Fruit fly (Drosophila melanogaster) whole organism, embryonic: ENCODE measurements around the gene GNBP1.

Experiments
- Antp ChIP-seq: fragments of 200-800 bp; sonication (Bioruptor generic); optimal IDR thresholded peaks from 3 replicates; lab custom pipeline; 2016; ENCODE audit warnings: missing biosample characterization, missing genetic modification characterization
- CG10565 ChIP-seq: fragments of 200-800 bp; sonication (Bioruptor generic); optimal IDR thresholded peaks from 3 replicates; lab custom pipeline; 2016; ENCODE audit warnings: missing biosample characterization, mild to moderate bottlenecking, missing genetic modification characterization
- CG11247 ChIP-seq: fragments of 200-800 bp; sonication (Bioruptor generic); IDR thresholded peaks from 2 replicates; pipeline ENCODE4 v1.3.6; 2022; ENCODE audit warnings: missing biosample characterization, missing genetic modification characterization
- CG11398 ChIP-seq: fragments of 200-800 bp; sonication (Bioruptor generic); optimal IDR thresholded peaks from 2 replicates; lab custom pipeline; 2016; ENCODE audit warnings: missing biosample characterization, missing genetic modification characterization
- CG11723 ChIP-seq: fragments of 200-800 bp; sonication (Bioruptor generic); optimal IDR thresholded peaks from 2 replicates; lab custom pipeline; 2017; ENCODE audit warnings: missing biosample characterization, mild to moderate bottlenecking, missing genetic modification characterization
- CG13296 ChIP-seq: fragments of 200-800 bp; sonication (Bioruptor generic); optimal IDR thresholded peaks from 3 replicates; lab custom pipeline; 2018; ENCODE audit warnings: missing biosample characterization, mild to moderate bottlenecking, missing genetic modification characterization
- CG13424 ChIP-seq: fragments of 200-800 bp; sonication (Bioruptor generic); optimal IDR thresholded peaks from 2 replicates; lab custom pipeline; 2019; ENCODE audit warnings: missing biosample characterization, mild to moderate bottlenecking, missing genetic modification characterization, moderate library complexity
- CG14710 ChIP-seq: fragments of 200-800 bp; sonication (Bioruptor generic); optimal IDR thresholded peaks from 3 replicates; lab custom pipeline; 2019; ENCODE audit warnings: missing biosample characterization, mild to moderate bottlenecking, missing genetic modification characterization, moderate library complexity
- CG34422 ChIP-seq: fragments of 200-800 bp; sonication (Bioruptor generic); IDR thresholded peaks from 3 replicates; pipeline ENCODE4 v1.3.6; 2022; ENCODE audit warnings: missing biosample characterization, missing genetic modification characterization
- CG43689 ChIP-seq: fragments of 200-800 bp; sonication (Bioruptor generic); IDR thresholded peaks from 2 replicates; pipeline ENCODE4 v1.3.6; 2022; ENCODE audit warnings: missing biosample characterization, missing genetic modification characterization
- CG4404 ChIP-seq: fragments of 200-800 bp; sonication (Bioruptor generic); IDR thresholded peaks from 2 replicates; pipeline ENCODE4 v1.3.6; 2022; ENCODE audit warnings: missing biosample characterization, missing genetic modification characterization
- CG6175 ChIP-seq: fragments of 200-800 bp; sonication (Bioruptor generic); IDR thresholded peaks from 3 replicates; pipeline ENCODE4 v1.3.6; 2022; ENCODE audit warnings: missing biosample characterization, missing genetic modification characterization
- CG6791 ChIP-seq: fragments of 200-800 bp; sonication (Bioruptor generic); IDR thresholded peaks from 3 replicates; pipeline ENCODE4 v1.3.6; 2022; ENCODE audit warnings: missing biosample characterization, missing genetic modification characterization; ENCODE audit not compliant: partially characterized antibody
- CG8388 ChIP-seq: fragments of 200-800 bp; sonication (Bioruptor generic); optimal IDR thresholded peaks from 2 replicates; lab custom pipeline; 2019; ENCODE audit warnings: missing biosample characterization, mild to moderate bottlenecking, missing genetic modification characterization, moderate library complexity
- E2f1 ChIP-seq: fragments of 200-800 bp; sonication (Bioruptor generic); IDR thresholded peaks from 2 replicates; pipeline ENCODE4 v1.3.6; 2022; ENCODE audit warnings: missing biosample characterization, missing genetic modification characterization
- Elba2 ChIP-seq: fragments of 200-800 bp; sonication (Bioruptor generic); optimal IDR thresholded peaks from 3 replicates; lab custom pipeline; 2016; ENCODE audit warnings: missing biosample characterization, missing genetic modification characterization
- Ets97D ChIP-seq: fragments of 200-800 bp; sonication (Bioruptor generic); optimal IDR thresholded peaks from 3 replicates; lab custom pipeline; 2016; ENCODE audit warnings: missing biosample characterization, missing genetic modification characterization
- H15 ChIP-seq: fragments of 200-800 bp; sonication (Bioruptor generic); IDR thresholded peaks from 3 replicates; pipeline ENCODE4 v1.3.6; 2022; ENCODE audit warnings: missing biosample characterization, missing genetic modification characterization
- HLHmδ ChIP-seq: fragments of 200-800 bp; sonication (Bioruptor generic); optimal IDR thresholded peaks from 2 replicates; lab custom pipeline; 2018; ENCODE audit warnings: missing biosample characterization, mild to moderate bottlenecking, missing genetic modification characterization, moderate library complexity
- Hand ChIP-seq: fragments of 200-800 bp; sonication (Bioruptor generic); optimal IDR thresholded peaks from 2 replicates; lab custom pipeline; 2017; ENCODE audit warnings: mild to moderate bottlenecking, missing biosample characterization, missing genetic modification reagents, missing genetic modification characterization
- Hr39 ChIP-seq: fragments of >200 bp; optimal IDR thresholded peaks from 2 replicates; lab custom pipeline; 2017
- Lhr ChIP-seq: fragments of 200-800 bp; sonication (Bioruptor generic); optimal IDR thresholded peaks from 3 replicates; lab custom pipeline; 2017; ENCODE audit warnings: mild to moderate bottlenecking, missing biosample characterization, missing genetic modification reagents, missing genetic modification characterization
- Myb ChIP-seq: fragments of 200-800 bp; sonication (Bioruptor generic); optimal IDR thresholded peaks from 2 replicates; lab custom pipeline; 2016; ENCODE audit warnings: missing biosample characterization, missing genetic modification characterization
- NC2β ChIP-seq: fragments of 200-800 bp; sonication (Bioruptor generic); optimal IDR thresholded peaks from 2 replicates; lab custom pipeline; 2016; ENCODE audit warnings: missing biosample characterization, missing genetic modification characterization
- Opbp ChIP-seq: fragments of 200-800 bp; sonication (Bioruptor generic); IDR thresholded peaks from 3 replicates; pipeline ENCODE4 v1.3.6; 2022; ENCODE audit warnings: missing biosample characterization, missing genetic modification characterization; ENCODE audit not compliant: partially characterized antibody
- Scr ChIP-seq: fragments of 200-800 bp; sonication (Bioruptor generic); IDR thresholded peaks from 2 replicates; pipeline ENCODE4 v1.3.6; 2022; ENCODE audit warnings: missing biosample characterization, missing genetic modification characterization; ENCODE audit not compliant: partially characterized antibody
- Sox100B ChIP-seq: fragments of 200-800 bp; sonication (Bioruptor generic); optimal IDR thresholded peaks from 3 replicates; lab custom pipeline; 2018; ENCODE audit warnings: missing biosample characterization, mild to moderate bottlenecking, missing genetic modification characterization
- amos ChIP-seq: fragments of 200-800 bp; sonication (Bioruptor generic); IDR thresholded peaks from 2 replicates; pipeline ENCODE4 v1.3.6; 2022; ENCODE audit warnings: missing biosample characterization, missing genetic modification characterization; ENCODE audit not compliant: partially characterized antibody
- ase ChIP-seq: fragments of 200-800 bp; sonication (Bioruptor generic); IDR thresholded peaks from 3 replicates; pipeline ENCODE4 v1.3.6; 2022; ENCODE audit warnings: missing biosample characterization, missing genetic modification characterization
- ash1 ChIP-seq: fragments of 200-800 bp; sonication (Bioruptor generic); optimal IDR thresholded peaks from 2 replicates; lab custom pipeline; 2018; ENCODE audit warnings: missing biosample characterization, mild to moderate bottlenecking, missing genetic modification characterization
- ato ChIP-seq: fragments of 200-800 bp; sonication (Bioruptor generic); IDR thresholded peaks from 2 replicates; pipeline ENCODE4 v1.3.6; 2022; ENCODE audit warnings: missing biosample characterization, missing genetic modification characterization; ENCODE audit not compliant: partially characterized antibody
- dm ChIP-seq: fragments of 200-800 bp; sonication (Bioruptor generic); optimal IDR thresholded peaks from 3 replicates; lab custom pipeline; 2016; ENCODE audit warnings: missing biosample characterization, missing genetic modification characterization
- dpn ChIP-seq, 2 experiments: fragments of 200-800 bp; sonication (Bioruptor generic); optimal IDR thresholded peaks; 3 replicates each; lab custom pipeline; 2016; ENCODE audit warnings: missing biosample characterization in 2 of 2, missing genetic modification characterization in 2 of 2
- exex ChIP-seq: fragments of 200-800 bp; sonication (Bioruptor generic); optimal IDR thresholded peaks from 4 replicates; lab custom pipeline; 2018; ENCODE audit warnings: missing biosample characterization, mild to moderate bottlenecking, missing genetic modification characterization, moderate library complexity
- fd102C ChIP-seq: fragments of 200-800 bp; sonication (Bioruptor generic); optimal IDR thresholded peaks from 2 replicates; lab custom pipeline; 2018; ENCODE audit warnings: missing biosample characterization, mild to moderate bottlenecking, missing genetic modification characterization, moderate library complexity
- fd64A ChIP-seq: fragments of 200-800 bp; sonication (Bioruptor generic); optimal IDR thresholded peaks from 3 replicates; lab custom pipeline; 2018; ENCODE audit warnings: missing biosample characterization, mild to moderate bottlenecking, missing genetic modification characterization
- fru ChIP-seq: fragments of >200 bp; optimal IDR thresholded peaks from 2 replicates; lab custom pipeline; 2017
- insv ChIP-seq, 2 experiments: fragments of 200-800 bp; sonication (Bioruptor generic); optimal IDR thresholded peaks; 3 replicates each; lab custom pipeline; 2016 to 2018; ENCODE audit warnings: missing biosample characterization in 2 of 2, missing genetic modification characterization in 2 of 2
- knrl ChIP-seq: fragments of 200-800 bp; sonication (Bioruptor generic); IDR thresholded peaks from 3 replicates; pipeline ENCODE4 v1.3.6; 2022; ENCODE audit warnings: missing biosample characterization, missing genetic modification characterization; ENCODE audit not compliant: partially characterized antibody
- luna ChIP-seq: fragments of 200-800 bp; sonication (Bioruptor generic); optimal IDR thresholded peaks from 2 replicates; lab custom pipeline; 2016; ENCODE audit warnings: missing biosample characterization, missing genetic modification characterization
- odd ChIP-seq: fragments of 200-800 bp; sonication (Bioruptor generic); optimal IDR thresholded peaks from 2 replicates; lab custom pipeline; 2017; ENCODE audit warnings: missing biosample characterization, mild to moderate bottlenecking, missing genetic modification characterization
- p53 ChIP-seq: fragments of 200-800 bp; sonication (Bioruptor generic); optimal IDR thresholded peaks from 2 replicates; lab custom pipeline; 2016; ENCODE audit warnings: missing biosample characterization, missing genetic modification characterization
- pb ChIP-seq: fragments of 200-800 bp; sonication (Bioruptor generic); optimal IDR thresholded peaks from 3 replicates; lab custom pipeline; 2016; ENCODE audit warnings: missing biosample characterization, missing genetic modification characterization
- peb ChIP-seq: fragments of 200-800 bp; sonication (Bioruptor generic); IDR thresholded peaks from 2 replicates; pipeline ENCODE4 v1.3.6; 2022; ENCODE audit warnings: missing biosample characterization, missing genetic modification characterization
- pum ChIP-seq: fragments of 200-800 bp; sonication (Bioruptor generic); optimal IDR thresholded peaks from 2 replicates; lab custom pipeline; 2016; ENCODE audit warnings: missing biosample characterization, missing genetic modification characterization
- ranshi ChIP-seq: fragments of 200-800 bp; sonication (Bioruptor generic); IDR thresholded peaks from 2 replicates; pipeline ENCODE4 v1.3.6; 2022; ENCODE audit warnings: missing biosample characterization, missing genetic modification characterization
- sd ChIP-seq: fragments of 200-800 bp; sonication (Bioruptor generic); optimal IDR thresholded peaks from 3 replicates; lab custom pipeline; 2018; ENCODE audit warnings: missing biosample characterization, mild to moderate bottlenecking, missing genetic modification characterization, moderate library complexity
- ssp ChIP-seq: fragments of 200-800 bp; sonication (Bioruptor generic); IDR thresholded peaks from 2 replicates; pipeline ENCODE4 v1.3.6; 2022; ENCODE audit warnings: missing biosample characterization, missing genetic modification characterization
- unc-4 ChIP-seq: fragments of 200-800 bp; sonication (Bioruptor generic); IDR thresholded peaks from 2 replicates; pipeline ENCODE4 v1.3.6; 2022; ENCODE audit warnings: missing biosample characterization, missing genetic modification characterization; ENCODE audit not compliant: partially characterized antibody
- unpg ChIP-seq: fragments of 200-800 bp; sonication (Bioruptor generic); optimal IDR thresholded peaks from 3 replicates; lab custom pipeline; 2018; ENCODE audit warnings: missing biosample characterization, mild to moderate bottlenecking, missing genetic modification characterization, moderate library complexity

The GNBP1 gene

DNA sequence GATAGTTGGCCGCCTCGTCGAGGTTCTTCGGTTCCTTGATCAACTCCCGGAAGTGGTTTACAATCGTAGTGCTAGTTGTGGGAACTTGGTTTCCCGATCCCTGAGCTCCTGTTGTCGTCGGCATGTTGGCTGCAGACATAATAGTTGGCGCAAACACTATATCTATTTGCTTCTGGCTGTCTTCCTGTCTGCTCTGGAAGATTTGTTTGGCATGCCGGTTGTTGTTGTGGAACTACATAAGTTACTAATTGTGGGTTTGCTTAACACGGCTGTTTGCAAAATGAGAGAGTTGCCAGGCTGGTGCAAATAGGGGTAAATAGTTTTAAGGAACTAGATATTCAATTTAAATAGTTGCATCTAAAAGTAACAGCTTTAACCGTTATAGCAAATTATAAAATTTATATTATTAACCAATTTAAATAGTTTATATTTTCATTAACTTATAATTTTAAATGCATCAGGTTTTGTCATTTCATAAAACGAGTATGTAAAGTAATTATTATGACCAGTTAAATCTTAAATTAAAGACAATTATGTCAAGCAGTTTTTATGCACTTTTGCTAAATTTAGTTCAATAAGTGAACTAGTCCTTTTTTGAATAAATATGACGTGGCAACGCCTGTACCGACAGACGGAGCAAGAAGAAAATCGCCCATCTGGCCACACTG is 6.1 kb downstream of the GNBP1 start, which contains the start of the genes Sgf11 and CG32202 (continued):
- peak; percentile 28 for TF ChIP-seq odd (GFP tag; lab: Kevin White, UChicago)
- TF ChIP-seq CG11247 (GFP tag; lab: Robert Waterston, UW) = no peak
- TF ChIP-seq exex (tag; lab: Kevin White, UChicago) = peak; percentile 37
- no peak for TF ChIP-seq Hr39 (lab: Kevin White, UChicago)
- TF ChIP-seq amos (GFP tag; lab: Robert Waterston, UW) = peak; percentile 34; the same call in 1 of the 2 replicates
- no peak for TF ChIP-seq CG4404 (GFP tag; lab: Robert Waterston, UW)
- peak; percentile 29 to 71 for TF ChIP-seq dpn (GFP tag; optimal IDR thresholded peaks at IDR 0.05; lab: Kevin White, UChicago)
- peak in 1 of 2 experiments; percentile 7 for TF ChIP-seq insv (GFP tag; optimal IDR thresholded peaks at IDR 0.05; lab: Kevin White, UChicago)
- TF ChIP-seq Scr (GFP tag; lab: Robert Waterston, UW) = no peak
- TF ChIP-seq NC2β (GFP tag; lab: Kevin White, UChicago) = peak; percentile 11
- TF ChIP-seq CG43689 = no peak
- peak; percentile 42; the same call in 1 of the 3 replicates for TF ChIP-seq ase (GFP tag; lab: Robert Waterston, UW)
- TF ChIP-seq CG6175 (GFP tag; lab: Robert Waterston, UW) = no peak
- TF ChIP-seq HLHmδ (GFP tag; lab: Kevin White, UChicago) = no peak
- TF ChIP-seq peb (GFP tag; lab: Robert Waterston, UW) = no peak
- no peak for TF ChIP-seq CG10565 (GFP tag; lab: Kevin White, UChicago)
- no peak for TF ChIP-seq fru (lab: Kevin White, UChicago)
- TF ChIP-seq knrl (GFP tag; lab: Robert Waterston, UW) = peak; percentile 33; the same call in 2 of the 3 replicates
- no peak for TF ChIP-seq luna
- TF ChIP-seq Hand (GFP tag; lab: Kevin White, UChicago) = no peak
- no peak for TF ChIP-seq pb (GFP tag; lab: Kevin White, UChicago)
- no peak for TF ChIP-seq ranshi
- TF ChIP-seq Sox100B (GFP tag; lab: Kevin White, UChicago) = peak; percentile 60
- TF ChIP-seq ash1 (GFP tag; lab: Kevin White, UChicago) = no peak
- no peak for TF ChIP-seq ssp
- TF ChIP-seq E2f1 (GFP tag; lab: Robert Waterston, UW) = peak; percentile 32; the same call in 1 of the 2 replicates
- peak; percentile 47; the same call in 1 of the 3 replicates for TF ChIP-seq CG34422 (GFP tag; lab: Robert Waterston, UW)
- no peak for TF ChIP-seq sd (tag; lab: Kevin White, UChicago)
- no peak for TF ChIP-seq p53 (GFP tag; lab: Kevin White, UChicago)
- TF ChIP-seq Opbp (GFP tag; lab: Robert Waterston, UW) = no peak
- peak; percentile 23 for TF ChIP-seq CG11723 (GFP tag; lab: Kevin White, UChicago)
- TF ChIP-seq H15 = no peak
- peak; percentile 68 for TF ChIP-seq unpg (GFP tag; lab: Kevin White, UChicago)
- peak; percentile 51 for TF ChIP-seq Lhr (GFP tag; lab: Kevin White, UChicago)
- TF ChIP-seq Elba2 (GFP tag; lab: Kevin White, UChicago) = peak; percentile 37
- TF ChIP-seq ato (GFP tag; lab: Robert Waterston, UW) = no peak
- peak; percentile 48 for TF ChIP-seq CG13296 (GFP tag; lab: Kevin White, UChicago)
- TF ChIP-seq CG13424 = peak; percentile 82
- TF ChIP-seq CG8388 (GFP tag; lab: Kevin White, UChicago) = peak; percentile 71
- no peak for TF ChIP-seq fd102C (GFP tag; lab: Kevin White, UChicago)
- no peak for TF ChIP-seq Antp (GFP tag; lab: Kevin White, UChicago)
- TF ChIP-seq dm = no peak
- no peak for TF ChIP-seq CG6791
- TF ChIP-seq fd64A (GFP tag; lab: Kevin White, UChicago) = no peak
- peak; percentile 24 for TF ChIP-seq Myb (GFP tag; lab: Kevin White, UChicago)
- no peak for TF ChIP-seq pum
- TF ChIP-seq CG14710 (tag; lab: Kevin White, UChicago) = peak; percentile 83
- TF ChIP-seq CG11398 (GFP tag; lab: Kevin White, UChicago) = no peak
- TF ChIP-seq unc-4 (GFP tag; lab: Robert Waterston, UW) = no peak
- peak; percentile 46 for TF ChIP-seq Ets97D
